Worm (Caenorhabditis elegans) whole organism, L2 larva: ENCODE measurements around the gene clec-147.

ENCODE experiments used
- C34F6.9 ChIP-seq: fragments of 150-350 bp; optimal IDR thresholded peaks from 2 replicates; lab custom pipeline; 2014; ENCODE audit warnings: missing biosample characterization, missing genetic modification characterization
- F13H6.1 ChIP-seq: sonication (generic microtip); optimal IDR thresholded peaks from 2 replicates; lab custom pipeline; 2016; ENCODE audit warnings: missing genetic modification characterization, missing compliant biosample characterization
- Y55F3AM.14 ChIP-seq: fragments of 200-800 bp; sonication (Bioruptor generic); optimal IDR thresholded peaks from 2 replicates; lab custom pipeline; 2018; ENCODE audit warnings: mild to moderate bottlenecking, missing genetic modification characterization, missing compliant biosample characterization
- ZK546.5 ChIP-seq: sonication (generic microtip); optimal IDR thresholded peaks from 2 replicates; lab custom pipeline; 2017; ENCODE audit warnings: missing biosample characterization, missing genetic modification characterization
- alr-1 ChIP-seq: fragments of 150-350 bp; optimal IDR thresholded peaks from 2 replicates; lab custom pipeline; 2014; ENCODE audit warnings: missing biosample characterization, missing genetic modification characterization
- aly-2 ChIP-seq: fragments of 150-350 bp; optimal IDR thresholded peaks from 2 replicates; lab custom pipeline; 2014; ENCODE audit warnings: missing biosample characterization, missing genetic modification characterization
- ama-1 ChIP-seq: fragments of 150-350 bp; optimal IDR thresholded peaks from 2 replicates; lab custom pipeline; 2018; ENCODE audit warnings: inconsistent platforms
- blmp-1 ChIP-seq: sonication (generic microtip); optimal IDR thresholded peaks from 2 replicates; lab custom pipeline; 2017; ENCODE audit warnings: missing genetic modification characterization, mild to moderate bottlenecking, missing compliant biosample characterization, antibody characterized with exemption, moderate library complexity; ENCODE audit not compliant: insufficient read depth
- ceh-16 ChIP-seq: fragments of 150-350 bp; optimal IDR thresholded peaks from 2 replicates; lab custom pipeline; 2014; ENCODE audit warnings: missing biosample characterization, missing genetic modification characterization
- crh-2 ChIP-seq: sonication (generic microtip); optimal IDR thresholded peaks from 2 replicates; lab custom pipeline; 2017; ENCODE audit warnings: missing biosample characterization, missing genetic modification characterization
- elt-1 ChIP-seq: fragments of 150-350 bp; optimal IDR thresholded peaks from 2 replicates; lab custom pipeline; 2014; ENCODE audit warnings: missing biosample characterization, missing genetic modification characterization
- fos-1 ChIP-seq: fragments of 150-350 bp; optimal IDR thresholded peaks from 2 replicates; lab custom pipeline; 2014; ENCODE audit warnings: missing biosample characterization, missing genetic modification characterization
- gmeb-1 ChIP-seq: fragments of 150-350 bp; optimal IDR thresholded peaks from 2 replicates; lab custom pipeline; 2014; ENCODE audit warnings: missing biosample characterization, missing genetic modification characterization
- lin-13 ChIP-seq: fragments of 150-350 bp; optimal IDR thresholded peaks from 2 replicates; lab custom pipeline; 2014; ENCODE audit warnings: missing biosample characterization, missing genetic modification reagents, missing genetic modification characterization
- lin-39 ChIP-seq: fragments of 150-350 bp; optimal IDR thresholded peaks from 2 replicates; lab custom pipeline; 2014; ENCODE audit warnings: missing biosample characterization, missing genetic modification reagents, missing genetic modification characterization
- lsy-2 ChIP-seq, 2 experiments: fragments of 150-350 bp in 1 of 2; sonication (generic microtip) in 1 of 2; optimal IDR thresholded peaks; 2 replicates each; lab custom pipeline; 2014 to 2017; ENCODE audit warnings: missing biosample characterization in 2 of 2, missing genetic modification characterization in 2 of 2
- mbf-1 ChIP-seq: sonication (generic microtip); optimal IDR thresholded peaks from 2 replicates; lab custom pipeline; 2017; ENCODE audit warnings: missing biosample characterization, missing genetic modification characterization
- nhr-10 ChIP-seq: sonication (generic microtip); optimal IDR thresholded peaks from 2 replicates; lab custom pipeline; 2017; ENCODE audit warnings: missing biosample characterization, missing genetic modification characterization
- nhr-12 ChIP-seq: fragments of 150-350 bp; optimal IDR thresholded peaks from 2 replicates; lab custom pipeline; 2014; ENCODE audit warnings: missing biosample characterization, missing genetic modification characterization
- nhr-129 ChIP-seq: fragments of 150-350 bp; optimal IDR thresholded peaks from 2 replicates; lab custom pipeline; 2014; ENCODE audit warnings: missing biosample characterization, missing genetic modification characterization
- nhr-21 ChIP-seq: fragments of 150-350 bp; optimal IDR thresholded peaks from 2 replicates; lab custom pipeline; 2014; ENCODE audit warnings: missing biosample characterization, missing genetic modification characterization
- nhr-25 ChIP-seq: fragments of 150-350 bp; sonication (generic microtip); optimal IDR thresholded peaks from 3 replicates; lab custom pipeline; 2014; ENCODE audit warnings: missing biosample characterization, missing genetic modification characterization
- nhr-6 ChIP-seq: fragments of 150-350 bp; optimal IDR thresholded peaks from 2 replicates; lab custom pipeline; 2014; ENCODE audit warnings: missing biosample characterization, missing genetic modification characterization
- nhr-77 ChIP-seq: fragments of 150-350 bp; optimal IDR thresholded peaks from 2 replicates; lab custom pipeline; 2014; ENCODE audit warnings: missing biosample characterization, missing genetic modification characterization
- peb-1 ChIP-seq: fragments of 150-350 bp; optimal IDR thresholded peaks from 2 replicates; lab custom pipeline; 2014; ENCODE audit warnings: missing biosample characterization, missing genetic modification characterization
- sem-4 ChIP-seq: fragments of 150-350 bp; optimal IDR thresholded peaks from 2 replicates; lab custom pipeline; 2014; ENCODE audit warnings: missing biosample characterization, missing genetic modification reagents, missing genetic modification characterization
- skn-1 ChIP-seq: sonication (generic microtip); optimal IDR thresholded peaks from 2 replicates; lab custom pipeline; 2017; ENCODE audit warnings: missing biosample characterization, missing genetic modification characterization
- sma-3 ChIP-seq: sonication (generic microtip); optimal IDR thresholded peaks from 2 replicates; lab custom pipeline; 2016; ENCODE audit warnings: missing genetic modification reagents, missing genetic modification characterization, missing compliant biosample characterization
- sma-9 ChIP-seq, 2 experiments: fragments of 150-350 bp in 1 of 2; sonication (generic microtip) in 1 of 2; optimal IDR thresholded peaks; 2 replicates each; lab custom pipeline; 2014 to 2016; ENCODE audit warnings: missing genetic modification characterization in 2 of 2, mild to moderate bottlenecking in 1 of 2, missing biosample characterization in 1 of 2, missing compliant biosample characterization in 1 of 2, missing genetic modification reagents in 1 of 2, moderate library complexity in 1 of 2
- unc-39 ChIP-seq: fragments of 150-350 bp; optimal IDR thresholded peaks from 2 replicates; lab custom pipeline; 2014; ENCODE audit warnings: missing biosample characterization, missing genetic modification characterization
- unc-55 ChIP-seq: fragments of 150-350 bp; sonication (generic microtip); optimal IDR thresholded peaks from 3 replicates; lab custom pipeline; 2014; ENCODE audit warnings: missing biosample characterization, missing genetic modification reagents, missing genetic modification characterization
- unc-62 ChIP-seq: fragments of 150-350 bp; optimal IDR thresholded peaks from 2 replicates; lab custom pipeline; 2014; ENCODE audit warnings: missing biosample characterization, missing genetic modification reagents, missing genetic modification characterization
- ztf-1 ChIP-seq: fragments of 200-800 bp; sonication (Bioruptor generic); conservative IDR thresholded peaks from 2 replicates; pipeline ENCODE4 v1.3.6; 2022; ENCODE audit warnings: missing genetic modification characterization, missing compliant biosample characterization
- ztf-11 ChIP-seq: sonication (generic microtip); optimal IDR thresholded peaks from 2 replicates; lab custom pipeline; 2017; ENCODE audit warnings: missing biosample characterization, missing genetic modification characterization
- ztf-4 ChIP-seq: fragments of 150-350 bp; optimal IDR thresholded peaks from 2 replicates; lab custom pipeline; 2014; ENCODE audit warnings: missing biosample characterization, missing genetic modification characterization

The clec-147 gene

DNA sequence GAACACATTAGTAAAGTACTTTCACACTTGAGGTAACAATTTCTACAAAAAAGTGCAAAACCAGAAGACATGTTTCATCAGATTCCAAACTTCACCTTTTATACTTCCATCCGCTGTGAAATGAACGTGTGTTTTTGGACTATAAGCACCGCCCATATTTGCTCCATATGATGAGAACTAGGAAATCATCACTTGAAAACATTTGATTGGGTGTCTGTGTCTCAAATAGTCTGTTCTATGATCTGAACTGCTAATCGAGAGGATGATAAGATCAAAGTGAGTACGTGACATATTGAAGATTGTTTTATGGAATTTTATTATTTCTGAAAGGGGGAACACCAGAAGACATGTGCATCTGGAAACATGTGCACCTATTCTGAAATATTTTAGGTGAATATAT is 42.3 kb downstream of the clec-147 start:
- TF ChIP-seq ztf-11 (tag; lab: Kevin White, UChicago) (no peak), crh-2 (tag; lab: Kevin White, UChicago) (peak; percentile 42), unc-62 (GFP tag; lab: Kevin White, UChicago) (no peak), nhr-25 (tag; lab: Kevin White, UChicago) (peak; percentile 12), nhr-129 (tag; lab: Kevin White, UChicago) (peak; percentile 43), nhr-21 (tag; lab: Kevin White, UChicago) (peak; percentile 55), sma-9 (GFP tag; optimal IDR thresholded peaks at IDR 0.05; lab: Kevin White, UChicago) (peak; percentile 87), sma-9 (tag; optimal IDR thresholded peaks at IDR 0.05; lab: Kevin White, UChicago) (no peak), ZK546.5 (tag; lab: Kevin White, UChicago) (no peak), fos-1 (tag; lab: Kevin White, UChicago) (peak; percentile 1), nhr-10 (no peak), nhr-77 (tag; lab: Kevin White, UChicago) (peak; percentile 35), blmp-1 (tag; lab: Kevin White, UChicago) (peak; percentile 54)

DNA sequence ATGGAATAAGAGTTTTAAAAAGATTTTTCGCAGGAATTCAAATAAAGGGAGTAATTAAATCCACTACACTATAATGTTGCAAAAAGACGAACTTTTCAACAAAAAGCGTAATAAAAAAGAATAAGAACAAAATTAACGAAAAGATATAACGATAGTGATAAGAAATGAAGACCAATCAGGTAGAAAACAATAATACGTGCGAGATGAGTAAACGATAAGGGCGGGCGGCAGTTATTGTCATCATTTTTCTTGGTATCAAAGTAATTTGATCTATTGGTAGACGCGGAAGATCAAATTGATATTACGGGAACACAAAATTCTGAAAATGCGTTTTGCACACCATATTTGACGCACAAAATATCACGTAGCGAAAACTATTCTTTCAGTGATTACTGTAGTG is 43.2 kb downstream of the clec-147 start:
- TF ChIP-seq fos-1 (tag; lab: Kevin White, UChicago) (peak; percentile 55), nhr-6 (tag; lab: Kevin White, UChicago) (no peak), nhr-129 (tag; lab: Kevin White, UChicago) (no peak), blmp-1 (tag; lab: Kevin White, UChicago) (peak; percentile 12), mbf-1 (no peak), sma-9 (GFP tag; optimal IDR thresholded peaks at IDR 0.05; lab: Kevin White, UChicago) (peak; percentile 30), sma-9 (tag; optimal IDR thresholded peaks at IDR 0.05; lab: Kevin White, UChicago) (no peak), skn-1 (peak; percentile 92)
- TF ChIP-seq, all 48 proteins: peak for 4

DNA sequence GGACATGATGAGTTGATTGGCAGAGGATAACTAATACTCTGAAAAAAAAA is 43.4 kb downstream of the clec-147 start, which contains the start of gene cysl-2:
Gene cysl-2, minus strand, starts transcription at position 38 of the 50 bp plus-strand sequence.
- TF ChIP-seq ama-1 (lab: Kevin White, UChicago) = peak; percentile 61
- TF ChIP-seq peb-1 (tag; lab: Kevin White, UChicago) = no peak

DNA sequence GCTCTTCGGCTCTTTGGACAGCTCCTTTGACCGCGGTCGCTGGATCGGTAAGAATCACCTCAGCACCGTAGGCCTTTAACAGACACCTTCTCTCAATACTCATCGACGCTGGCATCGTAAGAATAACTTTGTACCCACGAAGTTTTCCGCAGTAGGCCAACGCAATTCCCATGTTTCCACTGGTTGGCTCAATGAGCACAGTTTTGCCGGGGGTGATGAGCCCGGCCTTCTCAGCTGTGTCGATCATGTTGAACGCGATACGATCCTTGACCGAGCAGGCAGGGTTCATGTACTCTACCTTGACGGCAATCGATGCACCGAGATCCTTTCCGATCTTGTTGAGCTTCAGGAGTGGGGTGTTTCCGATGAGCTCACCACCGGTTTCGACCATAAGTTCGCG is 43.6 kb downstream of the clec-147 start:
- TF ChIP-seq nhr-129 (tag; lab: Kevin White, UChicago) (no peak), Y55F3AM.14 (no peak), unc-62 (GFP tag; lab: Kevin White, UChicago) (no peak), unc-55 (GFP tag; lab: Kevin White, UChicago) (no peak), nhr-12 (tag; lab: Kevin White, UChicago) (no peak)
- TF ChIP-seq, all 48 proteins: peak for 0

DNA sequence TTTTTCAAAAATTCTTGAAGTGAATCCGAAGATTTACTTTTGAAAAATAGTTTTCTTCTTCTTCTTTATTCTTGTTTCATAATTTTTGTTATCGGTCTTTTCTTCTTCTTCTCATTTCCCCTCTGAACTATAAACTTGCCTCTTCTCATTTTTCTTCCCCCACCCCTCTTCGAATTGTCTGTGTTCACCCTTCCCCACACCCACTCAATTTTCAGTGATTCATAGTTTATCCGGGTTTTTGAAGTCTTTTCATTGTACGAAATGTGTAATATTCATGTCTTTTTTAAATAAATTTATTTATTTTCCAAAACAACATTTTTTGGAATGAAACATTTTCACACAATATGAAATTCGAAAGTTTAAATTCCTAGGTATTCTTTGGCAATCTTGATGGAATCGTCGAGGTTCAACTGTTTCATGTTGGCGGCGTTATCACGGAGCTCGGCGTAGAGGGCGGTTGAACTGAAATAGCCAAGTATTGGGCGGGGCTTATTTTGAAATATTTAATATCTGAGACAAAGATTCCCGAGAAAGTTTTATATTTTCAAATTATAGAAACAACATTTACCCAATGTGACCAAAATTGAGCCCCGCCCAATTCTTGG is 44.9 kb downstream of the clec-147 start:
- TF ChIP-seq ama-1 (lab: Kevin White, UChicago) (peak; percentile 59), unc-39 (tag; lab: Kevin White, UChicago) (no peak)

ce11 chrII:14489407-14489806 is 48.2 kb downstream of the clec-147 start, which contains the start of gene vnut-1:
Gene vnut-1 (plus strand): TSS chrII:14489802.
- TF ChIP-seq aly-2 (tag; lab: Kevin White, UChicago) (no peak), skn-1 (peak; percentile 14), gmeb-1 (peak; percentile 27), F13H6.1 (tag; lab: Kevin White, UChicago) (peak; percentile 33), sma-9 (GFP tag; optimal IDR thresholded peaks at IDR 0.05; lab: Kevin White, UChicago) (peak; percentile 57), sma-9 (tag; optimal IDR thresholded peaks at IDR 0.05; lab: Kevin White, UChicago) (no peak), lin-39 (tag; lab: Kevin White, UChicago) (no peak), lsy-2 (tag; optimal IDR thresholded peaks at IDR 0.05; lab: Kevin White, UChicago) (peak in 1 of 2 experiments; percentile 51), sma-3 (no peak), blmp-1 (tag; lab: Kevin White, UChicago) (peak; percentile 94), ztf-4 (tag; lab: Kevin White, UChicago) (no peak), alr-1 (tag; lab: Kevin White, UChicago) (no peak), elt-1 (no peak), nhr-25 (tag; lab: Kevin White, UChicago) (peak; percentile 17), peb-1 (tag; lab: Kevin White, UChicago) (no peak), unc-55 (GFP tag; lab: Kevin White, UChicago) (peak; percentile 13), ceh-16 (tag; lab: Kevin White, UChicago) (no peak), C34F6.9 (tag; lab: Kevin White, UChicago) (peak; percentile 27), ztf-1 (GFP tag; lab: Robert Waterston, UW) (no peak), sem-4 (no peak), nhr-12 (tag; lab: Kevin White, UChicago) (no peak), lin-13 (GFP tag; lab: Kevin White, UChicago) (peak; percentile 30), fos-1 (tag; lab: Kevin White, UChicago) (peak; percentile 78), crh-2 (tag; lab: Kevin White, UChicago) (peak; percentile 92)
